Worm (Caenorhabditis elegans): ENCODE measurements around the gene bus-8B.

- no peak for TF ChIP-seq ref-1 (GFP tag; conservative IDR thresholded peaks at IDR 0.05)
- no peak for TF ChIP-seq klf-2 (GFP tag; conservative IDR thresholded peaks at IDR 0.05)
- no peak for TF ChIP-seq ztf-29 (GFP tag; IDR thresholded peaks at IDR 0.05)
- no peak for TF ChIP-seq tab-1 (GFP tag; IDR thresholded peaks at IDR 0.05)
- TF ChIP-seq cog-1 (tag; optimal IDR thresholded peaks at IDR 0.05) = no peak
- TF ChIP-seq ztf-23 (GFP tag; IDR thresholded peaks at IDR 0.05) = no peak
These were observed 35.1 kb upstream of the bus-8B start for ce11 chrX:5458043-5458442.
